Fruit fly (Drosophila melanogaster): ENCODE data around the gene Arl2.

Gene Arl2

DNA sequence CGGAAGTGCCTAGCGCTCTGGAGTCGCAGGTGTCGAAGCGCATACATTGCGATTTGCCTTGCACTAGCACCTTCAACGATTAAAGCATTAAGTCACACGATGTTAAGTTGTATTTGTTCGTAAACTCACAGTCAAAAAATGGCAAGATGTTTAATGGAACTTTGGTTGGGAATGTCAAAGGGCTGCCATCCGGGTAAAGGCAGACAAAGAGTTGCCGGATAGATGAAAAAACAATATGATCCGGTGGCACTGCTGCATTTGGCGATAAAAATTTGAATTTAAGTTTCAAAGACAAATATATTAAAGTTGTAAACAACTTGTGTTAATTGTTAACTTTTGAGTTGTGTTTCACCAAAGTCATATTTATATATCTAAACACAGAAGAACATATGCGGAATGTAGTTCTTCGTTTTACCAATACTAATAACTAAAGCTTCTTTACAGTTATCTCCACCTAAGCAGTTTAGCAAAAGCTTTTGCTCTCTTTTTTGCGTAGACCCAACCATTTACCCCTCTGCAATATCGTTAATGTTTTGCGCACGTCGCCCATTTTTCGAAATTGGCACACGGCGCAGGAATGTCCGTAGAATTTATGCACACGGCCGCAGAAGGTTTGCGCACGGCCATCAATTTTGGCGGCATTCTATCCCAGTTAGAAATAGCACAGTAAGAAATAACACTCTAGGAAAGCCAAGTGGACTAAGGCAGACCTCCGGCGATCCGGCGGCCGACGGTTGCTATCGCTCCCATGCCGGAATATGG, 24.4 kb upstream of the Arl2 start, which contains the start of gene Coq2 (continued):
- TF ChIP-seq gfzf (GFP tag; optimal IDR thresholded peaks at IDR 0.05) (peak; percentile 13), row (GFP tag; IDR thresholded peaks at IDR 0.05) (peak; percentile 28; the same call in 1 of the 3 replicates), Myb (GFP tag; optimal IDR thresholded peaks at IDR 0.05) (peak; percentile 88), Sry-δ (GFP tag; optimal IDR thresholded peaks at IDR 0.05) (peak; percentile 44), Dref (GFP tag; IDR thresholded peaks at IDR 0.05) (peak; percentile 47; the same call in 1 of the 2 replicates), CG1603 (tag; optimal IDR thresholded peaks at IDR 0.05) (peak; percentile 72)

- peak; percentile 13 for TF ChIP-seq mirr (GFP tag; optimal IDR thresholded peaks at IDR 0.05)
- TF ChIP-seq Hmx (GFP tag; optimal IDR thresholded peaks at IDR 0.05), result no peak
- peak in 1 of 2 experiments; percentile 72 for TF ChIP-seq Hr78 (GFP tag; optimal IDR thresholded peaks at IDR 0.05)
- TF ChIP-seq CG2199 (GFP tag; IDR thresholded peaks at IDR 0.05), result 0 out of 3 replicates have a peak, but pooled peaks have one; percentile 28
- TF ChIP-seq GATAe (GFP tag; conservative IDR thresholded peaks at IDR 0.05), result peak; percentile 61
- TF ChIP-seq CG7963 (GFP tag; IDR thresholded peaks at IDR 0.05; ENCODE audit: partially characterized antibody), result no peak
- TF ChIP-seq sug (tag; optimal IDR thresholded peaks at IDR 0.05), result peak; percentile 81
- peak; percentile 46 for TF ChIP-seq CG15479 (GFP tag; optimal IDR thresholded peaks at IDR 0.05)
- TF ChIP-seq CG4282 (GFP tag; optimal IDR thresholded peaks at IDR 0.05), result no peak
- TF ChIP-seq grn (GFP tag; optimal IDR thresholded peaks at IDR 0.05), result peak; percentile 92
- no peak for TF ChIP-seq gro (GFP tag; optimal IDR thresholded peaks at IDR 0.05)
- TF ChIP-seq sna (GFP tag; IDR thresholded peaks at IDR 0.05; ENCODE audit: partially characterized antibody), result 0 out of 2 replicates have a peak, but pooled peaks have one; percentile 15
- no peak for TF ChIP-seq Spps (tag; optimal IDR thresholded peaks at IDR 0.05)
- no peak for TF ChIP-seq CG9727 (GFP tag; optimal IDR thresholded peaks at IDR 0.05)
Observed at dm6 chr3R:8317215-8317614, 23.7 kb upstream of the Arl2 start, which contains the start of gene Ctr1B. TSS of gene Ctr1B (plus strand) at chr3R:8317612.

DNA sequence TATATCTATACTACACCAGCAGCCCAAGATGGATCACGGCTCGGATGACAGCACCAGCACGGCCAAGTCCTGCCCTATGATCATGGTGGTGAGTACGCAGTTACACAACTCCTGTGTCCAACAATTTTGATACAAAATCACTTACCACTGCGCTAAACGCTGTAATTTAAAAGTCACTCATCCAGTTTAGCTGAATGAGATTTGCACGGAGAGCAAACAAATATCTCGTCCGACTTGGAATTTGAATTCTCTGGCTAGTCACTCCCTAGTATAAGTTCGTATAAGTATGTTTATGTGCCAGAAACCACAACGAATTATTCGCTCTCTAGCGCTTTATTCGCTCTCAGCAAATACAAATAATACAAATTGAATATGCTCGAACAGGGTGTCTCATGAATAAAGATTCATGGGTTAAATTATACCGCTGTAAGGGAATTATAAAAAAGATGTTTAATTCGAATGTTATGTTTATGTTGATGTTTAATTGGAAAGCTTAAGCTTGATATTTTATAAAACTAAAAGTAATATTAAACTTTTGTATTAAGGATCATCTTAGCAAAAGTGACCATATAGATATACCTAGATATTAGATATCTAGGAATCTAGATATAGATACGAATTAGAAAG, 23.1 kb upstream of the Arl2 start:
- TF ChIP-seq Tbp (GFP tag; optimal IDR thresholded peaks at IDR 0.05) (no peak), CG15479 (GFP tag; optimal IDR thresholded peaks at IDR 0.05) (peak; percentile 13), dati (GFP tag; IDR thresholded peaks at IDR 0.05) (no peak), Drgx (GFP tag; IDR thresholded peaks at IDR 0.05) (peak; percentile 48), grau (tag; optimal IDR thresholded peaks at IDR 0.05) (peak; percentile 49), CG2120 (GFP tag; optimal IDR thresholded peaks at IDR 0.05) (peak; percentile 61), CG2202 (tag; optimal IDR thresholded peaks at IDR 0.05) (no peak), CG12769 (tag; optimal IDR thresholded peaks at IDR 0.05) (no peak), CG4424 (GFP tag; optimal IDR thresholded peaks at IDR 0.05) (no peak), CG10366 (GFP tag; IDR thresholded peaks at IDR 0.05) (peak; percentile 68), CG31365 (tag; optimal IDR thresholded peaks at IDR 0.05) (peak; percentile 6), CG12391 (tag; optimal IDR thresholded peaks at IDR 0.05) (peak; percentile 23), CG10209 (GFP tag; optimal IDR thresholded peaks at IDR 0.05) (peak; percentile 18), Rfx (GFP tag; IDR thresholded peaks at IDR 0.05) (peak; percentile 51; the same call in 1 of the 2 replicates), Hand (GFP tag; optimal IDR thresholded peaks at IDR 0.05) (peak; percentile 1), Ssrp (tag; optimal IDR thresholded peaks at IDR 0.05) (no peak), Hr39 (optimal IDR thresholded peaks at IDR 0.05) (no peak), CG15011 (GFP tag; optimal IDR thresholded peaks at IDR 0.05) (peak; percentile 13), ara (GFP tag; IDR thresholded peaks at IDR 0.05) (no peak), Opbp (GFP tag; IDR thresholded peaks at IDR 0.05; ENCODE audit: partially characterized antibody) (0 out of 3 replicates have a peak, but pooled peaks have one; percentile 25), CG8924 (tag; optimal IDR thresholded peaks at IDR 0.05) (peak; percentile 25), CG32532 (GFP tag; IDR thresholded peaks at IDR 0.05) (peak; percentile 48; the same call in 1 of the 2 replicates), lilli (GFP tag; optimal IDR thresholded peaks at IDR 0.05) (peak; percentile 25), hkb (optimal IDR thresholded peaks at IDR 0.05) (no peak), hkb (GFP tag; IDR thresholded peaks at IDR 0.05) (peak; percentile 15; the same call in 1 of the 2 replicates), CG13894 (tag; optimal IDR thresholded peaks at IDR 0.05) (no peak), knrl (GFP tag; IDR thresholded peaks at IDR 0.05; ENCODE audit: partially characterized antibody) (no peak)

Data from whole organism, embryonic.